Fruit fly (Drosophila melanogaster): ENCODE measurements around the gene CG42367.

Gene CG42367

DNA sequence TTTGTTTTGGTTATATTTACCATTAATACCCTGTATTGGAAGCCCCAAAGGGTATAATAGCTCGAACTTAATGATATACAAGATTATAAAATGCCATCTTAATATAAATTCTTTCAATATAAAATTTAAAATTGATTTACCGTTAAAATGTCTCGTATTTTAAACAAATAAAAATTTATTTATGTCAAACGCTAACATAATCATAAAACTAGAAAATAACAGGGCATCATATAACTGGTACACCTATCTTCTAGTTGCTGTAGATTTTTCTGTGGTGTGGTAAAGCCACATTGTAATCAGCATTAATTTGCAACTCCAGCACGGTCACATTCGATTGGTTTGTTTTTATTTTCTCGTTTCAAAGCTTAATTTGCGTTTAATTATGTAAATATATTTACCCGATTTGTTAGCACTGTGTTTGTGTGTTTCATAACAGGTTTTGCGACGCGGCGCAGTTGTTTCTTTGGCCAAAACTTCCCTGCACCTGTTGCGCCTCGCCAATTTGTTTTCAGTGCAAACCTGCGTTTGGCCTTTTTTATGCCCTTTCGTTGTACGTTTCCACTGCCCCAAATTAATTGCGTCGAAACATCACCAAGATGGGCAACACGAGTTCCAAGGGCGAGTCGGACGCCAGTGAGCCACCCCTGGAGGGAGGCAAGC is 26.7 kb downstream of the CG42367 start, which contains the start of the genes CG4658 and CG5846 (continued):
- TF ChIP-seq spab (GFP tag; optimal IDR thresholded peaks at IDR 0.05) (no peak), fd85E (GFP tag; optimal IDR thresholded peaks at IDR 0.05) (peak; percentile 67), CG6163 (GFP tag; IDR thresholded peaks at IDR 0.05) (peak; percentile 92), Gug (GFP tag; IDR thresholded peaks at IDR 0.05) (peak; percentile 93), achi (GFP tag; optimal IDR thresholded peaks at IDR 0.05) (peak; percentile 93), ss (GFP tag; optimal IDR thresholded peaks at IDR 0.05) (peak in 1 of 2 experiments; percentile 78), eg (GFP tag; IDR thresholded peaks at IDR 0.05) (peak; percentile 96), CG6276 (GFP tag; optimal IDR thresholded peaks at IDR 0.05) (no peak), Sox14 (GFP tag; optimal IDR thresholded peaks at IDR 0.05) (peak; percentile 93), pdm3 (GFP tag; optimal IDR thresholded peaks at IDR 0.05) (peak; percentile 95), CG11902 (GFP tag; optimal IDR thresholded peaks at IDR 0.05) (peak; percentile 84), dsx (GFP tag; optimal IDR thresholded peaks at IDR 0.05; ENCODE audit: poor library complexity, severe bottlenecking) (peak; percentile 94), lz (GFP tag; optimal IDR thresholded peaks at IDR 0.05) (peak; percentile 93), vri (GFP tag; optimal IDR thresholded peaks at IDR 0.05) (peak; percentile 88), Blimp-1 (GFP tag; optimal IDR thresholded peaks at IDR 0.05) (peak; percentile 60), CG9139 (GFP tag; optimal IDR thresholded peaks at IDR 0.05) (no peak), CG11762 (GFP tag; optimal IDR thresholded peaks at IDR 0.05; ENCODE audit: insufficient read depth) (peak; percentile 90), CG8632 (GFP tag; optimal IDR thresholded peaks at IDR 0.05) (peak; percentile 96), CG10669 (GFP tag; optimal IDR thresholded peaks at IDR 0.05) (peak; percentile 90), CG7368 (GFP tag; optimal IDR thresholded peaks at IDR 0.05) (peak; percentile 90), CG11294 (GFP tag; IDR thresholded peaks at IDR 0.05) (peak; percentile 90), CG15336 (GFP tag; IDR thresholded peaks at IDR 0.05) (peak; percentile 95), CG34406 (GFP tag; optimal IDR thresholded peaks at IDR 0.05) (peak; percentile 95), CG4318 (GFP tag; optimal IDR thresholded peaks at IDR 0.05) (no peak), salr (GFP tag; optimal IDR thresholded peaks at IDR 0.05) (peak in 1 of 2 experiments; percentile 43), Smox (GFP tag; optimal IDR thresholded peaks at IDR 0.05) (peak; percentile 93), Ets96B (tag; optimal IDR thresholded peaks at IDR 0.05) (peak; percentile 95), dac (GFP tag; optimal IDR thresholded peaks at IDR 0.05) (peak; percentile 50), CG3919 (GFP tag; optimal IDR thresholded peaks at IDR 0.05) (peak; percentile 94), esn (GFP tag; optimal IDR thresholded peaks at IDR 0.05) (peak; percentile 97), Sox15 (GFP tag; optimal IDR thresholded peaks at IDR 0.05) (peak; percentile 86), topi (GFP tag; optimal IDR thresholded peaks at IDR 0.05) (peak; percentile 92), acj6 (GFP tag; optimal IDR thresholded peaks at IDR 0.05) (peak; percentile 93)

DNA sequence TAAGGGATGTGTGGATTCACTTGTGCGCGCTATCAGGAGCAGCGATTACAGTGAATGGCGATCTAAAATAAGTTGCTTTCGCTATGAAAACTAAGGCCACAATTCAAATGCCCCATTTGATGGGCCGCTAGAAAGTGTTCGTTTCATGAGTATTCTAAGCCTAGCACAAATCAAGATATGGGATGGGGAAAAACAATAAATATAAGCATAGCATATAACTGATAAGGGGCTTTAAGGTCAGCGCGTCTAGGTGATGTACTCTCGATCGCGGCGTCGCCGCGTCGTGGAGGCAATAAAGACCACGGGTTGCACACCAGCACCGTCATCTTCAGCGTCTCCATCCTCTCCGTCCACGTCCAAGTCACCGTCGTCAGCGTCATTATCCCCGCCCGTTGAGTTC is 30.4 kb downstream of the CG42367 start:
- TF ChIP-seq svp (GFP tag) = peak; percentile 95
- no peak for TF ChIP-seq CG31627 (GFP tag; optimal IDR thresholded peaks at IDR 0.05)

DNA sequence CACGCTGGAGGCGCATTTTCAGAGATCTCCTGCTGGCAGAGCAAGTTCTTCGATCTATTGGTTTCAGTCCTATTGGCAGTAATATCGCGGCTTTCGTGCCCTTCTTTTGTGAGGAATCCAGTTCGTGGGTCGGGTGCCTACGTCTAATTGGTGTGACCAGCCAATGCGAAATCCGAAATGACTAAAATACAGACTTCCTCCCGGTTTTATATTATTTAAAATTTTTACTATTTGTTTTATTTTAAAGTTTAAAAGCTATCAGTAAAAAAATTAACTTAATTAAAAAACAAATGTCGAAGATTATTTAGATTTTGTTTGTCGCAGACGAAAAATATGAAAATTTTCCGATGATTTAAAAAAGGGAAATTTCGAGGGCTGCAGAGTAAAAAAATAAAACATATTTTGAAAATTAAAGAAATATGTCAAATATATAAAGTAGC is 33.2 kb downstream of the CG42367 start, which contains the start of gene CG5850:
Gene CG5850, minus strand, starts transcription at position 347 of the 440 bp plus-strand sequence.
- TF ChIP-seq Sox14 (GFP tag; optimal IDR thresholded peaks at IDR 0.05) = no peak
- TF ChIP-seq OdsH (GFP tag; optimal IDR thresholded peaks at IDR 0.05) = peak; percentile 6
- TF ChIP-seq Met (GFP tag; optimal IDR thresholded peaks at IDR 0.05) = peak; percentile 25
- no peak for TF ChIP-seq CG32006 (GFP tag; optimal IDR thresholded peaks at IDR 0.05)
- no peak for TF ChIP-seq spab (GFP tag; optimal IDR thresholded peaks at IDR 0.05)
- peak; percentile 36 for TF ChIP-seq esn (GFP tag; optimal IDR thresholded peaks at IDR 0.05)
- no peak for TF ChIP-seq CG3032 (tag; optimal IDR thresholded peaks at IDR 0.05)
- no peak for TF ChIP-seq Hr4 (GFP tag; optimal IDR thresholded peaks at IDR 0.05)
- peak; percentile 50 for TF ChIP-seq CG6854 (GFP tag; optimal IDR thresholded peaks at IDR 0.05)
- no peak for TF ChIP-seq CG8119 (GFP tag; IDR thresholded peaks at IDR 0.05)
- TF ChIP-seq achi (GFP tag; optimal IDR thresholded peaks at IDR 0.05) = peak; percentile 13
- TF ChIP-seq pdm3 (GFP tag; optimal IDR thresholded peaks at IDR 0.05) = peak; percentile 9
- no peak for TF ChIP-seq CG9139 (GFP tag; optimal IDR thresholded peaks at IDR 0.05)
- peak; percentile 72 for TF ChIP-seq Eip78C (GFP tag)
- TF ChIP-seq svp (GFP tag) = peak; percentile 69
- TF ChIP-seq Gug (GFP tag; IDR thresholded peaks at IDR 0.05) = no peak
- TF ChIP-seq Eip75B (GFP tag; optimal IDR thresholded peaks at IDR 0.05) = no peak
- TF ChIP-seq topi (GFP tag; optimal IDR thresholded peaks at IDR 0.05) = no peak
- no peak for TF ChIP-seq CG4318 (GFP tag; optimal IDR thresholded peaks at IDR 0.05)
